Fruit fly (Drosophila melanogaster): ENCODE data around the gene croc.

croc gene

DNA sequence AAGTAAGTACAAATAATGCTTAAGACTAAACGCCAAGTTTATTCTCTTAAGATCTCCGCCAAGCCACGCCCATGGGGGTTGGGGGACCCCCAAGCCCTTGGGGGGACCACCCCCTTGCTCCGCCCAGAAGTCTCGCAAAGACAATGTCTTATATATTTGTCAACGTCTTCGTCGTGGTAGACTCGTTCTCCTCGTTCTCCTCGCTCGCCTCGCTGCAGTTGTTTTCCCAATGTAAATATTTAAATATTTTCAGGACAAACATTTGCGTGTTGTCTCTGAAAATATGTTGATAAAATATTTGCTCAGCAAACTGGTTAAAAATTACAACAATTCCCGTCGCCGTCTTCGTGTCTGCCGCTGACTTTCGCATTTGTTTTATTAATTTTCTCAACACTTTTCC, 12.0 kb downstream of the croc start (continued):
- TF ChIP-seq lov (optimal IDR thresholded peaks at IDR 0.05) (no peak), lov (GFP tag; IDR thresholded peaks at IDR 0.05) (peak; percentile 90), vnd (GFP tag; IDR thresholded peaks at IDR 0.05; ENCODE audit: partially characterized antibody) (no peak), Sin3A (optimal IDR thresholded peaks at IDR 0.05) (no peak), Myb (GFP tag; optimal IDR thresholded peaks at IDR 0.05) (no peak), CG30403 (GFP tag; optimal IDR thresholded peaks at IDR 0.05) (no peak), CG12391 (tag; optimal IDR thresholded peaks at IDR 0.05) (peak; percentile 71), gfzf (GFP tag; optimal IDR thresholded peaks at IDR 0.05) (no peak), CG2678 (tag; optimal IDR thresholded peaks at IDR 0.05) (peak; percentile 68), seq (GFP tag; IDR thresholded peaks at IDR 0.05) (no peak), Med (GFP tag) (peak; percentile 93), nerfin-2 (GFP tag; IDR thresholded peaks at IDR 0.05; ENCODE audit: partially characterized antibody) (no peak), CG5245 (GFP tag; optimal IDR thresholded peaks at IDR 0.05) (peak; percentile 9), CG4730 (GFP tag; IDR thresholded peaks at IDR 0.05) (no peak), NFAT (GFP tag; IDR thresholded peaks at IDR 0.05) (no peak), MTF-1 (GFP tag; optimal IDR thresholded peaks at IDR 0.05; ENCODE audit: borderline replicate concordance) (peak; percentile 91), CG31388 (GFP tag; optimal IDR thresholded peaks at IDR 0.05) (peak; percentile 25), row (GFP tag; IDR thresholded peaks at IDR 0.05) (no peak), C15 (GFP tag; IDR thresholded peaks at IDR 0.05) (no peak), CG10543 (GFP tag; optimal IDR thresholded peaks at IDR 0.05) (no peak), ab (GFP tag; optimal IDR thresholded peaks at IDR 0.05) (no peak), CG2875 (GFP tag; optimal IDR thresholded peaks at IDR 0.05) (peak; percentile 87), CG2129 (GFP tag; IDR thresholded peaks at IDR 0.05; ENCODE audit: partially characterized antibody) (no peak), gcm2 (GFP tag; optimal IDR thresholded peaks at IDR 0.05) (no peak), Oaz (GFP tag; IDR thresholded peaks at IDR 0.05) (no peak), NK7.1 (GFP tag; optimal IDR thresholded peaks at IDR 0.05) (peak; percentile 64), Ets97D (GFP tag; optimal IDR thresholded peaks at IDR 0.05) (no peak), hb (GFP tag; IDR thresholded peaks at IDR 0.05; ENCODE audit: partially characterized antibody) (no peak), CG7745 (tag; optimal IDR thresholded peaks at IDR 0.05) (peak; percentile 91), prd (optimal IDR thresholded peaks at IDR 0.05) (no peak), prd (GFP tag; IDR thresholded peaks at IDR 0.05) (peak; percentile 70), luna (GFP tag; optimal IDR thresholded peaks at IDR 0.05) (no peak), nom (GFP tag; optimal IDR thresholded peaks at IDR 0.05) (no peak), HHEX (GFP tag; optimal IDR thresholded peaks at IDR 0.05) (peak; percentile 64), CG18764 (GFP tag; optimal IDR thresholded peaks at IDR 0.05) (peak; percentile 34), rib (GFP tag; IDR thresholded peaks at IDR 0.05) (no peak), CG6791 (GFP tag; IDR thresholded peaks at IDR 0.05; ENCODE audit: partially characterized antibody) (no peak), CG10209 (GFP tag; optimal IDR thresholded peaks at IDR 0.05) (peak; percentile 85), tin (GFP tag; optimal IDR thresholded peaks at IDR 0.05) (no peak), sna (GFP tag; IDR thresholded peaks at IDR 0.05; ENCODE audit: partially characterized antibody) (no peak), lmd (GFP tag; IDR thresholded peaks at IDR 0.05) (no peak), CG11398 (GFP tag; optimal IDR thresholded peaks at IDR 0.05) (peak; percentile 64), az2 (GFP tag; optimal IDR thresholded peaks at IDR 0.05) (peak; percentile 23), emc (GFP tag; optimal IDR thresholded peaks at IDR 0.05) (no peak), CG32532 (GFP tag; IDR thresholded peaks at IDR 0.05) (no peak), CG6683 (GFP tag; optimal IDR thresholded peaks at IDR 0.05) (no peak), nerfin-1 (tag; optimal IDR thresholded peaks at IDR 0.05) (peak; percentile 87), CG2199 (GFP tag; IDR thresholded peaks at IDR 0.05) (peak; percentile 43; the same call in 2 of the 3 replicates), danr (GFP tag; IDR thresholded peaks at IDR 0.05) (0 out of 2 replicates have a peak, but pooled peaks have one; percentile 17), slou (GFP tag; optimal IDR thresholded peaks at IDR 0.05) (no peak), CG16813 (GFP tag; IDR thresholded peaks at IDR 0.05; ENCODE audit: partially characterized antibody) (no peak), Poxn (GFP tag; IDR thresholded peaks at IDR 0.05) (no peak)
